Worm (Caenorhabditis elegans) whole organism, L3 larva: ENCODE data around the gene K11H12.8.

Experiments
- R02D3.7 ChIP-seq: fragments of 150-350 bp; optimal IDR thresholded peaks from 2 replicates; lab custom pipeline; 2014; ENCODE audit warnings: missing biosample characterization, missing genetic modification characterization
- aly-2 ChIP-seq: fragments of 150-350 bp; optimal IDR thresholded peaks from 2 replicates; lab custom pipeline; 2014; ENCODE audit warnings: missing biosample characterization, missing genetic modification characterization
- ama-1 ChIP-seq: fragments of 150-350 bp; optimal IDR thresholded peaks from 2 replicates; lab custom pipeline; 2018
- ceh-16 ChIP-seq: sonication (generic microtip); optimal IDR thresholded peaks from 2 replicates; lab custom pipeline; 2017; ENCODE audit warnings: missing biosample characterization, missing genetic modification characterization
- ceh-82 ChIP-seq: fragments of 150-350 bp; optimal IDR thresholded peaks from 2 replicates; lab custom pipeline; 2014; ENCODE audit warnings: missing biosample characterization, missing genetic modification characterization
- egl-5 ChIP-seq: fragments of 150-350 bp; optimal IDR thresholded peaks from 2 replicates; lab custom pipeline; 2017; ENCODE audit warnings: missing biosample characterization, missing genetic modification reagents, missing genetic modification characterization, inconsistent platforms
- elt-2 ChIP-seq: sonication (generic microtip); optimal IDR thresholded peaks from 2 replicates; lab custom pipeline; 2016; ENCODE audit warnings: missing genetic modification reagents, mild to moderate bottlenecking, missing genetic modification characterization, missing compliant biosample characterization
- elt-3 ChIP-seq, 3 experiments: fragments of 150-350 bp in 1 of 3; sonication (generic microtip) in 2 of 3; optimal IDR thresholded peaks; 2 replicates in 2 of 3; 4 replicates in 1 of 3; lab custom pipeline; 2014 to 2017; ENCODE audit warnings: missing biosample characterization in 3 of 3, missing genetic modification characterization in 3 of 3
- eor-1 ChIP-seq, 2 experiments: fragments of 150-350 bp; optimal IDR thresholded peaks; 2 replicates each; lab custom pipeline; 2014 to 2018; ENCODE audit warnings: missing biosample characterization in 2 of 2, missing genetic modification characterization in 2 of 2
- fkh-10 ChIP-seq: sonication (generic microtip); optimal IDR thresholded peaks from 2 replicates; lab custom pipeline; 2017; ENCODE audit warnings: missing biosample characterization, missing genetic modification reagents, missing genetic modification characterization
- fkh-2 ChIP-seq: fragments of 150-350 bp; optimal IDR thresholded peaks from 2 replicates; lab custom pipeline; 2014; ENCODE audit warnings: missing biosample characterization, missing genetic modification reagents, missing genetic modification characterization
- fos-1 ChIP-seq: fragments of 150-350 bp; optimal IDR thresholded peaks from 2 replicates; lab custom pipeline; 2014; ENCODE audit warnings: missing biosample characterization, missing genetic modification characterization
- hmg-11 ChIP-seq: sonication (generic microtip); optimal IDR thresholded peaks from 2 replicates; lab custom pipeline; 2016; ENCODE audit warnings: missing genetic modification characterization, missing compliant biosample characterization
- jun-1 ChIP-seq: fragments of 150-350 bp; optimal IDR thresholded peaks from 2 replicates; lab custom pipeline; 2014; ENCODE audit warnings: missing biosample characterization, missing genetic modification reagents, missing genetic modification characterization
- lin-15B ChIP-seq: fragments of 150-350 bp; optimal IDR thresholded peaks from 2 replicates; lab custom pipeline; 2014; ENCODE audit warnings: missing biosample characterization, missing genetic modification characterization
- lin-39 ChIP-seq: fragments of 150-350 bp; optimal IDR thresholded peaks from 2 replicates; lab custom pipeline; 2018; ENCODE audit warnings: missing biosample characterization, missing genetic modification reagents, missing genetic modification characterization
- mml-1 ChIP-seq: fragments of 150-350 bp; sonication (generic microtip); optimal IDR thresholded peaks from 3 replicates; lab custom pipeline; 2014; ENCODE audit warnings: missing biosample characterization, missing genetic modification characterization
- nfya-1 ChIP-seq: sonication (generic microtip); optimal IDR thresholded peaks from 2 replicates; lab custom pipeline; 2017; ENCODE audit warnings: missing genetic modification characterization, mild to moderate bottlenecking, missing compliant biosample characterization, antibody characterized with exemption, moderate library complexity; ENCODE audit not compliant: insufficient read depth
- nhr-11 ChIP-seq: fragments of 150-350 bp; optimal IDR thresholded peaks from 2 replicates; lab custom pipeline; 2014; ENCODE audit warnings: missing biosample characterization, missing genetic modification characterization
- nhr-23 ChIP-seq: fragments of 150-350 bp; optimal IDR thresholded peaks from 2 replicates; lab custom pipeline; 2014; ENCODE audit warnings: missing biosample characterization, missing genetic modification reagents, missing genetic modification characterization
- nhr-237 ChIP-seq: fragments of 150-350 bp; optimal IDR thresholded peaks from 2 replicates; lab custom pipeline; 2014; ENCODE audit warnings: missing biosample characterization, missing genetic modification characterization
- nhr-25 ChIP-seq: sonication (generic microtip); optimal IDR thresholded peaks from 2 replicates; lab custom pipeline; 2017; ENCODE audit warnings: missing biosample characterization, missing genetic modification characterization
- nhr-28 ChIP-seq: fragments of 150-350 bp; optimal IDR thresholded peaks from 2 replicates; lab custom pipeline; 2014; ENCODE audit warnings: missing biosample characterization, missing genetic modification characterization
- nhr-76 ChIP-seq: fragments of 150-350 bp; sonication (generic microtip); optimal IDR thresholded peaks from 5 replicates; lab custom pipeline; 2014; ENCODE audit warnings: missing biosample characterization, missing genetic modification characterization
- nhr-77 ChIP-seq: fragments of 150-350 bp; optimal IDR thresholded peaks from 2 replicates; lab custom pipeline; 2014; ENCODE audit warnings: missing biosample characterization, missing genetic modification characterization
- pha-4 ChIP-seq: fragments of 150-350 bp; optimal IDR thresholded peaks from 2 replicates; lab custom pipeline; 2014; ENCODE audit warnings: missing biosample characterization, missing genetic modification reagents, missing genetic modification characterization
- pqm-1 ChIP-seq: fragments of 150-350 bp; optimal IDR thresholded peaks from 2 replicates; lab custom pipeline; 2017; ENCODE audit warnings: missing biosample characterization, missing genetic modification characterization, inconsistent platforms
- skn-1 ChIP-seq: fragments of 150-350 bp; optimal IDR thresholded peaks from 2 replicates; lab custom pipeline; 2014; ENCODE audit warnings: missing biosample characterization, missing genetic modification characterization
- tbx-2 ChIP-seq: sonication (generic microtip); optimal IDR thresholded peaks from 2 replicates; lab custom pipeline; 2016; ENCODE audit warnings: mild to moderate bottlenecking, missing genetic modification characterization, missing compliant biosample characterization
- unc-62 ChIP-seq: fragments of 150-350 bp; sonication (generic microtip); optimal IDR thresholded peaks from 4 replicates; lab custom pipeline; 2014; ENCODE audit warnings: missing biosample characterization, missing genetic modification reagents, missing genetic modification characterization
- zag-1 ChIP-seq: fragments of 150-350 bp; optimal IDR thresholded peaks from 2 replicates; lab custom pipeline; 2014; ENCODE audit warnings: missing biosample characterization, missing genetic modification characterization
- ztf-11 ChIP-seq: fragments of 150-350 bp; optimal IDR thresholded peaks from 2 replicates; lab custom pipeline; 2014; ENCODE audit warnings: missing biosample characterization, missing genetic modification characterization
- ztf-4 ChIP-seq: fragments of 150-350 bp; optimal IDR thresholded peaks from 2 replicates; lab custom pipeline; 2014; ENCODE audit warnings: missing biosample characterization, missing genetic modification characterization

Gene K11H12.8

ce11 chrIV:684197-684596 lies 29.0 kb downstream of the K11H12.8 start, which contains the start of gene cutl-28:
Gene cutl-28, plus strand, starts transcription at chrIV:684497.
- TF ChIP-seq nfya-1 (tag; lab: Kevin White, UChicago) (no peak), fos-1 (tag; lab: Kevin White, UChicago) (no peak), lin-15B (tag; lab: Kevin White, UChicago) (no peak), ztf-11 (no peak), hmg-11 (tag; lab: Kevin White, UChicago) (no peak), fkh-10 (GFP tag; lab: Kevin White, UChicago) (no peak), jun-1 (tag; lab: Kevin White, UChicago) (no peak), ceh-16 (tag; lab: Kevin White, UChicago) (no peak), eor-1 (tag; optimal IDR thresholded peaks at IDR 0.05; lab: Kevin White, UChicago) (no peak), unc-62 (GFP tag; lab: Kevin White, UChicago) (no peak), R02D3.7 (tag; lab: Kevin White, UChicago) (no peak), ceh-82 (tag; lab: Kevin White, UChicago) (no peak)

ce11 chrIV:684748-685147 lies 29.6 kb downstream of the K11H12.8 start:
- TF ChIP-seq lin-39 (tag; lab: Kevin White, UChicago) (no peak), jun-1 (tag; lab: Kevin White, UChicago) (no peak), elt-2 (tag; lab: Kevin White, UChicago) (no peak), nhr-11 (tag; lab: Kevin White, UChicago) (no peak), ztf-11 (no peak), ama-1 (lab: Kevin White, UChicago) (no peak), aly-2 (tag; lab: Kevin White, UChicago) (no peak), pha-4 (tag; lab: Kevin White, UChicago) (no peak), ztf-4 (tag; lab: Kevin White, UChicago) (no peak), skn-1 (tag; lab: Kevin White, UChicago) (no peak), mml-1 (no peak), lin-15B (tag; lab: Kevin White, UChicago) (no peak), pqm-1 (tag; lab: Kevin White, UChicago) (no peak), zag-1 (tag; lab: Kevin White, UChicago) (no peak)

DNA sequence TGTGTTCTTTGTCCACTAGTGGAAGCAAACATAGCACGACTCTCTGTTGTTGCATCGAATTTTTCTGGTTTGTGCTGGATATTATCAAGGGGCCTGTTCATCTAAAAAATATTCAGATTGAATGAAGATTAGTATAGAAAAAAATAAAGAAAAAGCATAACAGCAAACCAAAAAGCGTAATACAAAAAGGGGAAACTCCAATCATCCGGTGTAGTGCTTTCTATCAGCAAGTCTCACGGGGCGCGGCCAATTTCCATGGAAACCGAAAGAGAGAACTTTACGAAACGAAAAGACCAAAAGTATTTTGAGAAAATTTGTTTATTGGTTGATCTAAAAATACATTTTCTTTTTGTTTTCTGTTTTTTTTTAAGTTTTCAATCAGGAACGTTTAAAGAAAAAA lies 43.1 kb downstream of the K11H12.8 start, which contains the start of gene Y55F3C.17:
Y55F3C.17 (minus strand) TSS at position 101 of the 400 bp plus-strand sequence.
- TF ChIP-seq ceh-82 (tag; lab: Kevin White, UChicago): no peak
- no peak for TF ChIP-seq nhr-25
- no peak for TF ChIP-seq nhr-28 (tag; lab: Kevin White, UChicago)
- TF ChIP-seq skn-1 (tag; lab: Kevin White, UChicago): no peak
- no peak for TF ChIP-seq nhr-237 (tag; lab: Kevin White, UChicago)
- no peak for TF ChIP-seq nhr-77 (tag; lab: Kevin White, UChicago)
- no peak for TF ChIP-seq lin-15B (tag; lab: Kevin White, UChicago)
- TF ChIP-seq pha-4 (tag; lab: Kevin White, UChicago): no peak
- TF ChIP-seq fkh-2 (tag; lab: Kevin White, UChicago): no peak
- no peak for TF ChIP-seq nhr-76 (tag; lab: Kevin White, UChicago)
- TF ChIP-seq egl-5 (tag; lab: Kevin White, UChicago): no peak
- no peak for TF ChIP-seq tbx-2 (tag; lab: Kevin White, UChicago)

- no peak for TF ChIP-seq ceh-82 (tag; lab: Kevin White, UChicago)
- TF ChIP-seq nhr-23 (tag; lab: Kevin White, UChicago): no peak
- no peak for TF ChIP-seq eor-1 (tag; optimal IDR thresholded peaks at IDR 0.05; lab: Kevin White, UChicago)
- TF ChIP-seq elt-3 (tag; optimal IDR thresholded peaks at IDR 0.05; lab: Kevin White, UChicago): no peak
Measured at ce11 chrIV:707635-708034, 52.4 kb downstream of the K11H12.8 start, which contains the start of gene cutl-26. Gene cutl-26, minus strand, starts transcription at chrIV:707735.
